Fruit fly (Drosophila melanogaster) ovary, adult (tissue): ENCODE results near the gene Ypel.
A peak's percentile ranks its signal among the peaks of the same experiment; 100 is the strongest.

Source experiments
- CG17801 ChIP-seq: fragments of 200-800 bp; optimal IDR thresholded peaks from 2 replicates; lab custom pipeline; 2019; ENCODE audit warnings: missing biosample characterization, mild to moderate bottlenecking, missing genetic modification characterization, moderate library complexity; ENCODE audit not compliant: partially characterized antibody

Ypel gene

dm6 chrX:10216634-10217239 is 4.6 kb upstream of the Ypel start, which contains the start of gene CG2962:
Gene CG2962 (minus strand): TSS chrX:10216642.
- no peak for TF ChIP-seq CG17801 (GFP tag; lab: Kevin White, UChicago)

- no peak for TF ChIP-seq CG17801 (GFP tag; lab: Kevin White, UChicago)
These were observed 634 bp upstream of the Ypel start, which contains the start of gene ATPsyndelta for dm6 chrX:10212687-10213329. Gene ATPsyndelta (plus strand): TSS chrX:10212970.

- peak; percentile 79 for TF ChIP-seq CG17801 (GFP tag; lab: Kevin White, UChicago)
These were observed 853 bp downstream of the Ypel start for dm6 chrX:10211128-10211914.

- TF ChIP-seq CG17801 (GFP tag; lab: Kevin White, UChicago) = peak; percentile 70
These were observed 1.8 kb downstream of the Ypel start for dm6 chrX:10210317-10210873.

dm6 chrX:10209556-10210164 is 2.5 kb downstream of the Ypel start:
- no peak for TF ChIP-seq CG17801 (GFP tag; lab: Kevin White, UChicago)

dm6 chrX:10206086-10206485 is 6.1 kb downstream of the Ypel start:
- TF ChIP-seq CG17801 (GFP tag; lab: Kevin White, UChicago) = no peak

dm6 chrX:10202595-10202994 is 9.6 kb downstream of the Ypel start:
- TF ChIP-seq CG17801 (GFP tag; lab: Kevin White, UChicago) = no peak

- TF ChIP-seq CG17801 (GFP tag; lab: Kevin White, UChicago) = no peak
These were observed 27.7 kb downstream of the Ypel start for dm6 chrX:10184355-10185058.

dm6 chrX:10182867-10183266 is 29.3 kb downstream of the Ypel start:
- no peak for TF ChIP-seq CG17801 (GFP tag; lab: Kevin White, UChicago)

- TF ChIP-seq CG17801 (GFP tag; lab: Kevin White, UChicago) = no peak
These were observed 54.0 kb downstream of the Ypel start, which contains the start of gene CG43902 for dm6 chrX:10158175-10158574. Gene CG43902 (plus strand): TSS chrX:10158434.
